Worm (Caenorhabditis elegans): Measurements from ENCODE around the gene ugt-32.

DNA sequence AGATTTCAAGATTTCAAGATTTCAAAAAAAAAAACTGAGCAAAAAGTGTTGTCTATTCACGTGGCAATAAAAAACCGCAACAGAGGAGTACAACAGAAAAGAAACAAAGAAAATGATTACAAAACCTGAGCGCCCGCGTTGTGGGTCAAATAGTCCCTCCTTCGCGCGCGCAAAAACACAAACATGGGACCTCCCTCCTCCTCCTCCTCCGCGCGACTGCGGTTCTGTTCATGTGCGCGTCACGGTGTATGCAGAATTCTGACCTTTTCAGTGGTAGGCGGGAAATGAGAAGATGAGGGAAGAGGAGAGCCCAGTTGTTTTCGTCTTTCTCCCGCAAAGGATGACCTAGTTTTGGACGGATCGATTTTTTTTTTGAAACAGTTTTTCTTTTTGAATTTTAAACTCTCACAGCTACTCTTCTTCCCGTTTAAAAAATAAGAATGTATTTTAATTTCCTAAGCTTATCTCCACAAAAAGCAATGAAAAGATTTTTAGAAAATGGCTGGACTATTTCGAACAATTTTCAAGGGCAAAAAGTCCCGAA is 48.6 kb upstream of the ugt-32 start, which contains the start of gene C17E7.4:
- TF ChIP-seq fkh-10 (GFP tag; optimal IDR thresholded peaks at IDR 0.05) (no peak), fos-1 (tag; optimal IDR thresholded peaks at IDR 0.05) (no peak), zag-1 (tag; optimal IDR thresholded peaks at IDR 0.05) (no peak), lsy-2 (tag; optimal IDR thresholded peaks at IDR 0.05) (no peak), Y116A8C.19 (tag; optimal IDR thresholded peaks at IDR 0.05; ENCODE audit: borderline replicate concordance) (no peak), tlp-1 (tag; optimal IDR thresholded peaks at IDR 0.05) (no peak), egl-13 (tag; optimal IDR thresholded peaks at IDR 0.05) (no peak), snpc-4 (tag; optimal IDR thresholded peaks at IDR 0.05) (no peak), ztf-11 (tag; optimal IDR thresholded peaks at IDR 0.05) (no peak), sptf-1 (tag; optimal IDR thresholded peaks at IDR 0.05) (no peak), nhr-12 (tag; optimal IDR thresholded peaks at IDR 0.05) (no peak)
